Fruit fly (Drosophila melanogaster): Measurements from ENCODE around the gene CG17328.

- TF ChIP-seq luna (GFP tag; optimal IDR thresholded peaks at IDR 0.05) (no peak), emc (GFP tag; optimal IDR thresholded peaks at IDR 0.05) (no peak), CG17359 (tag; optimal IDR thresholded peaks at IDR 0.05) (no peak), HmgZ (tag; optimal IDR thresholded peaks at IDR 0.05) (no peak), HHEX (GFP tag; optimal IDR thresholded peaks at IDR 0.05) (no peak), nom (GFP tag; optimal IDR thresholded peaks at IDR 0.05) (no peak), fru (optimal IDR thresholded peaks at IDR 0.05) (no peak), CG15011 (GFP tag; optimal IDR thresholded peaks at IDR 0.05) (no peak), sna (GFP tag; IDR thresholded peaks at IDR 0.05; ENCODE audit: partially characterized antibody) (no peak), Blimp-1 (GFP tag; optimal IDR thresholded peaks at IDR 0.05) (no peak), pb (GFP tag; optimal IDR thresholded peaks at IDR 0.05) (no peak), run (tag; optimal IDR thresholded peaks at IDR 0.05) (no peak), CG7963 (GFP tag; IDR thresholded peaks at IDR 0.05; ENCODE audit: partially characterized antibody) (no peak)
Measured at dm6 chr2L:16321872-16322631, 22.3 kb downstream of the CG17328 start.

All from whole organism, embryonic.